Worm (Caenorhabditis elegans): Measurements from ENCODE around the gene cpn-2.
A peak's percentile ranks its signal among the peaks of the same experiment; 100 is the strongest.

The cpn-2 gene

DNA sequence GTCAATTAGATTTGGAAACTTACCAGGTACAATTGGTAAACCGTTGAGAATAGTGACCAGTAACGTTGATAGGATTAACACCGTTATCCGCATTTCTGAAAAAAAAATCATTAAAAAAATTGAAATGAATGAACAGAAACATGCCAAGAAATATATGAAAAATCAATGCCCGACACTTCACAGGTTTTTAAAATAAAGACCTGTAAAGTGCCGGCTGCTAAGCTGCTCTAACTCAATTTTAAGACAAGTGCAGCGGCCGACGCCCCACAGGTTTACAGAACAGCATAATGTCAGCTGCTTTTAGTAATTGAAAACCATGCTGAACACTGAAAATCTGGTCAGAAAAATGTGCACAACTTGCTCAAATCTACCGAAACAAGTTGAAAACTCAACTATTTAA lies 5.2 kb upstream of the cpn-2 start, which contains the start of gene cbn-1:
cbn-1 (minus strand) TSS at position 101 of the 400 bp plus-strand sequence.
- TF ChIP-seq tbx-2 (tag; optimal IDR thresholded peaks at IDR 0.05) (no peak), hlh-4 (tag; optimal IDR thresholded peaks at IDR 0.05) (no peak), mab-9 (GFP tag; IDR thresholded peaks at IDR 0.05) (no peak), dpl-1 (GFP tag; optimal IDR thresholded peaks at IDR 0.05) (no peak), lsy-2 (tag; optimal IDR thresholded peaks at IDR 0.05) (no peak), nhr-19 (GFP tag; conservative IDR thresholded peaks at IDR 0.05) (no peak), lin-35 (GFP tag; optimal IDR thresholded peaks at IDR 0.05) (no peak), elt-2 (tag; optimal IDR thresholded peaks at IDR 0.05) (no peak), hlh-17 (GFP tag; optimal IDR thresholded peaks at IDR 0.05; ENCODE audit: borderline replicate concordance) (no peak), hpl-2 (GFP tag; optimal IDR thresholded peaks at IDR 0.05) (no peak), fkh-4 (tag; optimal IDR thresholded peaks at IDR 0.05; ENCODE audit: borderline replicate concordance) (no peak), mep-1 (tag; optimal IDR thresholded peaks at IDR 0.05) (no peak), vab-15 (tag; optimal IDR thresholded peaks at IDR 0.05) (no peak), nhr-90 (tag; optimal IDR thresholded peaks at IDR 0.05; ENCODE audit: poor library complexity) (no peak), unc-30 (tag; optimal IDR thresholded peaks at IDR 0.05) (no peak), egl-13 (tag; optimal IDR thresholded peaks at IDR 0.05) (no peak), nhr-84 (tag; optimal IDR thresholded peaks at IDR 0.05) (no peak)

DNA sequence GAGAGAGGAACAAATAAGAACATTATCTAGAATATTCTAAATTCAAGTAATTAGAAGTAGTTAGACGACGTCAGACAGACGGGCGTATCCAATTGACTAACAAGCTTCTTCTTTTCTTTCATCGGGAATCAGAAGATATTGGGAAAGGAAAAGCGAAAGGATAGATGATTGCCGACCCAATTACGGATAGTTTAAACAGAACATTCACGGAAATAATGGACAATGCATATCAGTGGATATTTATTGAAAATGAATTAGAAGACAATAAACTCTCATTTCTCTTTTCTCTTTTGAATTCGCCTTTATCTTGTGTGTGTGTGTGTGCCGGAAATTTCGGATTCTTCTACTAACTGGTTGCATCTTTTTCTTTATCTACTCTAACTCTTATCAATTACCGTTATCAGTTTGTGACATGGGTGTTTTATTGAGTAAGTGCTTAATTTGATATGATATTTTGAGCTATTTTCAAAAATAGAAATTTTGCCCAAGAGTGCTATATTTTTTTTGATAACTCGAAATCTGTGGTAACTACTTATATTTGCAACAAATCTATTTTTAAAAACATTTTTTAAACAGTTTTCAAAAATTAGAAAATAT lies 3.6 kb upstream of the cpn-2 start:
- TF ChIP-seq ceh-63 (GFP tag; optimal IDR thresholded peaks at IDR 0.05) (no peak), blmp-1 (tag; optimal IDR thresholded peaks at IDR 0.05) (peak; percentile 97), pqm-1 (tag; optimal IDR thresholded peaks at IDR 0.05) (peak; percentile 38), unc-62 (GFP tag; optimal IDR thresholded peaks at IDR 0.05) (no peak), elt-3 (tag; optimal IDR thresholded peaks at IDR 0.05) (peak in 4 of 6 experiments; percentile 25 to 65 (median 51)), elt-2 (tag; optimal IDR thresholded peaks at IDR 0.05) (peak; percentile 52), ceh-8 (GFP tag; optimal IDR thresholded peaks at IDR 0.05) (no peak), swsn-7 (tag; optimal IDR thresholded peaks at IDR 0.05) (no peak), fos-1 (tag; optimal IDR thresholded peaks at IDR 0.05) (no peak)

DNA sequence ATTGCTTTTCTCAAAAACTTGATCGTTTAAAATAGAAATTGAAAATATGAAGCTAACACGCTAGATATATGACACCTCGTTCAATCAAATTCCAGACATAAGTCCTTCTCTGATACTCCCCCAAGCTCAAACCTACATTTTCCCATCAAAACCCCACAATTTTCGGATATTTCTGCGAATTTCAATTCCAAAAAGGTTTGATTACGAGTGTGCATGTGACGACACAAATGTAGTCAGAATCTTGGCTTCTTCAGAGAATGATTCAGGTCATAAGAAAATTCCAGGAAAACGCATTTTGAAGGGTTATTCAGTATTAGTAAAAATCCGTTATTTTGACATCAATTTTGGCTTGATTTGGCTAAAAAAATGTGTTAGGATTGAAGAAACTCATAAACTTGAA lies 2.8 kb upstream of the cpn-2 start:
- TF ChIP-seq unc-62 (GFP tag; optimal IDR thresholded peaks at IDR 0.05): no peak
- TF ChIP-seq ama-1 (optimal IDR thresholded peaks at IDR 0.05): no peak
- TF ChIP-seq blmp-1 (tag; optimal IDR thresholded peaks at IDR 0.05): no peak
- no peak for TF ChIP-seq lir-3 (tag; optimal IDR thresholded peaks at IDR 0.05; ENCODE audit: poor library complexity)
- peak; percentile 13 for TF ChIP-seq nhr-47 (tag; optimal IDR thresholded peaks at IDR 0.05)
- TF ChIP-seq mab-9 (GFP tag; IDR thresholded peaks at IDR 0.05): no peak
- peak; percentile 79 for TF ChIP-seq fkh-8 (tag; optimal IDR thresholded peaks at IDR 0.05)
- no peak for TF ChIP-seq snu-23 (GFP tag; optimal IDR thresholded peaks at IDR 0.05)
- TF ChIP-seq mep-1 (tag; optimal IDR thresholded peaks at IDR 0.05): no peak
- TF ChIP-seq sox-4 (tag; optimal IDR thresholded peaks at IDR 0.05): no peak
- peak; percentile 75 for TF ChIP-seq pax-3 (tag; optimal IDR thresholded peaks at IDR 0.05)
- no peak for TF ChIP-seq aly-2 (tag; optimal IDR thresholded peaks at IDR 0.05)
- no peak for TF ChIP-seq lin-15B (tag; optimal IDR thresholded peaks at IDR 0.05)
- no peak for TF ChIP-seq nhr-20 (tag; optimal IDR thresholded peaks at IDR 0.05)
- no peak for TF ChIP-seq C34B4.2 (tag; optimal IDR thresholded peaks at IDR 0.05)
- no peak for TF ChIP-seq pag-3 (tag; optimal IDR thresholded peaks at IDR 0.05; ENCODE audit: borderline replicate concordance, insufficient read depth)
- TF ChIP-seq fos-1 (tag; optimal IDR thresholded peaks at IDR 0.05): no peak
- no peak for TF ChIP-seq egl-27 (tag; optimal IDR thresholded peaks at IDR 0.05)
- TF ChIP-seq snpc-4 (tag; optimal IDR thresholded peaks at IDR 0.05): no peak
- TF ChIP-seq lin-39 (tag; optimal IDR thresholded peaks at IDR 0.05): no peak
- no peak for TF ChIP-seq ceh-88 (GFP tag; IDR thresholded peaks at IDR 0.05)
- TF ChIP-seq ets-5 (GFP tag; IDR thresholded peaks at IDR 0.05): no peak
- no peak for TF ChIP-seq nhr-85 (tag)
- peak; percentile 48 for TF ChIP-seq nhr-11 (tag; optimal IDR thresholded peaks at IDR 0.05)
- TF ChIP-seq ceh-63 (GFP tag; optimal IDR thresholded peaks at IDR 0.05): no peak
- TF ChIP-seq vab-15 (tag; optimal IDR thresholded peaks at IDR 0.05): no peak
- no peak for TF ChIP-seq pqm-1 (tag; optimal IDR thresholded peaks at IDR 0.05)
- TF ChIP-seq ceh-90 (tag; optimal IDR thresholded peaks at IDR 0.05): no peak
- TF ChIP-seq fkh-4 (tag; optimal IDR thresholded peaks at IDR 0.05; ENCODE audit: borderline replicate concordance): no peak
